Worm (Caenorhabditis elegans) whole organism, midembryonic: Measurements from ENCODE around the gene F37B12.3.

Source experiments
- T22C8.4 ChIP-seq: fragments of 200-800 bp; sonication (Bioruptor generic); IDR thresholded peaks from 2 replicates; pipeline ENCODE4 v1.3.6; 2022; ENCODE audit warnings: missing genetic modification characterization, missing compliant biosample characterization
- cog-1 ChIP-seq: sonication (generic microtip); optimal IDR thresholded peaks from 2 replicates; lab custom pipeline; 2016; ENCODE audit warnings: missing genetic modification characterization, missing compliant biosample characterization
- flt-1 ChIP-seq: fragments of 200-800 bp; sonication (Bioruptor generic); IDR thresholded peaks from 2 replicates; pipeline ENCODE4 v1.3.6; 2022; ENCODE audit warnings: missing genetic modification characterization, missing compliant biosample characterization
- klf-2 ChIP-seq: fragments of 200-800 bp; sonication (Bioruptor generic); conservative IDR thresholded peaks from 2 replicates; pipeline ENCODE4 v1.3.6; 2022; ENCODE audit warnings: missing genetic modification reagents, missing genetic modification characterization, missing compliant biosample characterization
- med-1 ChIP-seq: sonication (generic microtip); optimal IDR thresholded peaks from 2 replicates; lab custom pipeline; 2017; ENCODE audit warnings: missing genetic modification characterization, mild to moderate bottlenecking, missing compliant biosample characterization, antibody characterized with exemption, missing genetic modification reagents; ENCODE audit not compliant: insufficient read depth
- ref-1 ChIP-seq: fragments of 200-800 bp; sonication (Bioruptor generic); conservative IDR thresholded peaks from 2 replicates; pipeline ENCODE4 v1.3.6; 2022; ENCODE audit warnings: missing genetic modification reagents, missing genetic modification characterization, missing compliant biosample characterization
- tab-1 ChIP-seq: fragments of 200-800 bp; sonication (Bioruptor generic); IDR thresholded peaks from 2 replicates; pipeline ENCODE4 v1.3.6; 2022; ENCODE audit warnings: missing genetic modification characterization, missing compliant biosample characterization
- ztf-23 ChIP-seq: fragments of 200-800 bp; sonication (Bioruptor generic); IDR thresholded peaks from 2 replicates; pipeline ENCODE4 v1.3.6; 2022; ENCODE audit warnings: missing genetic modification reagents, missing genetic modification characterization, missing compliant biosample characterization
- ztf-29 ChIP-seq: fragments of 200-800 bp; sonication (Bioruptor generic); IDR thresholded peaks from 2 replicates; pipeline ENCODE4 v1.3.6; 2022; ENCODE audit warnings: missing genetic modification reagents, missing genetic modification characterization, missing compliant biosample characterization

DNA sequence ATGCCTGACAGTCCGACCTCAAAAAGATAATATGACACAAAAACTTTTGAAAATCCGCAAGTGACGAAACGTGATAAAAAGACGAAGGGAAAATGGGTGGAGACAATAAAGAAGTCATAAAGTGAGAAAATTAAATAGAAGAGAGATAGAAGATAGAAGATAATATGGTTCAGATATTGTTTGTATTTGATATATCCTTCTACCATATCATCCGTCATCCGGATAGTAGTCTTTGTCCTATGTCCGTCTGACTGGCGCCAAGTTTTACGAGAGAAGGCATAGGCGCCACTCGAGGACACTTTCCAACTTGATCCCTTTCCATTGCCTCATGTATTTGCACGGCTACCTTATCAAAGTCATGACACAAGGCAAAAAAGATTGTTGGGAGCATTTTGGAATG is 9.3 kb downstream of the F37B12.3 start:
- TF ChIP-seq ref-1 (GFP tag; lab: Robert Waterston, UW) (no peak), tab-1 (GFP tag; lab: Robert Waterston, UW) (no peak), flt-1 (GFP tag; lab: Robert Waterston, UW) (no peak), med-1 (GFP tag; lab: Kevin White, UChicago) (no peak), cog-1 (no peak), ztf-29 (GFP tag; lab: Robert Waterston, UW) (no peak), ztf-23 (GFP tag; lab: Robert Waterston, UW) (no peak), klf-2 (GFP tag; lab: Robert Waterston, UW) (no peak), T22C8.4 (GFP tag; lab: Robert Waterston, UW) (no peak)
